Worm (Caenorhabditis elegans) whole organism, L4 larva: ENCODE measurements around the gene trap-2.

ENCODE experiments used
- R02D3.7 ChIP-seq: fragments of 150-350 bp; sonication (generic microtip); optimal IDR thresholded peaks from 3 replicates; lab custom pipeline; 2014; ENCODE audit warnings: missing biosample characterization, missing genetic modification characterization
- ama-1 ChIP-seq: fragments of 150-350 bp; optimal IDR thresholded peaks from 2 replicates; lab custom pipeline; 2014; ENCODE audit warnings: inconsistent platforms, mixed read lengths
- daf-19 ChIP-seq: fragments of 200-800 bp; sonication (Bioruptor generic); conservative IDR thresholded peaks from 2 replicates; pipeline ENCODE4 v1.3.6; 2022; ENCODE audit warnings: missing genetic modification characterization, missing compliant biosample characterization
- dpl-1 ChIP-seq: fragments of 150-350 bp; optimal IDR thresholded peaks from 2 replicates; lab custom pipeline; 2014; ENCODE audit warnings: missing biosample characterization, missing genetic modification reagents, missing genetic modification characterization
- egl-27 ChIP-seq: sonication (generic microtip); optimal IDR thresholded peaks from 3 replicates; lab custom pipeline; 2017; ENCODE audit warnings: missing biosample characterization, missing genetic modification reagents, missing genetic modification characterization
- lin-13 ChIP-seq: fragments of 150-350 bp; optimal IDR thresholded peaks from 2 replicates; lab custom pipeline; 2014; ENCODE audit warnings: missing biosample characterization, missing genetic modification reagents, missing genetic modification characterization
- lsy-2 ChIP-seq, 2 experiments: fragments of 150-350 bp in 1 of 2; sonication (generic microtip) in 1 of 2; optimal IDR thresholded peaks; 2 replicates each; lab custom pipeline; 2014 to 2017; ENCODE audit warnings: missing biosample characterization in 2 of 2, missing genetic modification characterization in 2 of 2
- madf-5 ChIP-seq, 2 experiments: fragments of 200-800 bp; sonication (Bioruptor generic); IDR thresholded peaks; 2 replicates each; pipeline ENCODE4 v1.3.6; 2022; ENCODE audit warnings: missing compliant biosample characterization in 2 of 2, missing genetic modification characterization in 2 of 2
- mep-1 ChIP-seq: fragments of 150-350 bp; sonication (generic microtip); optimal IDR thresholded peaks from 3 replicates; lab custom pipeline; 2014; ENCODE audit warnings: missing biosample characterization, missing genetic modification characterization
- snpc-4 ChIP-seq: fragments of 150-350 bp; optimal IDR thresholded peaks from 2 replicates; lab custom pipeline; 2014; ENCODE audit warnings: missing biosample characterization, missing genetic modification characterization
- unc-62 ChIP-seq, 3 experiments: fragments of 150-350 bp in 1 of 3; sonication (generic microtip); optimal IDR thresholded peaks in 2 of 3; peaks in 1 of 3; 1 replicate in 1 of 3; 2 replicates in 2 of 3; lab custom pipeline; 2014 to 2017; ENCODE audit warnings: missing biosample characterization in 3 of 3, missing genetic modification characterization in 3 of 3, missing genetic modification reagents in 3 of 3, missing genotype in 1 of 3
- zag-1 ChIP-seq: fragments of 150-350 bp; optimal IDR thresholded peaks from 2 replicates; lab custom pipeline; 2014; ENCODE audit warnings: missing biosample characterization, missing genetic modification characterization

ce11 chrX:785368-785767 lies 17.5 kb upstream of the trap-2 start:
- TF ChIP-seq snpc-4 (tag; lab: Kevin White, UChicago) (no peak), madf-5 (GFP tag; IDR thresholded peaks at IDR 0.05; lab: Robert Waterston, UW) (no peak), egl-27 (no peak), mep-1 (tag; lab: Kevin White, UChicago) (no peak), lsy-2 (tag; optimal IDR thresholded peaks at IDR 0.05; lab: Kevin White, UChicago) (no peak), daf-19 (GFP tag; lab: Robert Waterston, UW) (no peak), unc-62 (GFP tag; optimal IDR thresholded peaks at IDR 0.05 in 1 of 2; lab: Kevin White, UChicago) (peak in 1 of 2 experiments; percentile 75), unc-62 (tag; optimal IDR thresholded peaks at IDR 0.05; lab: Kevin White, UChicago) (no peak), zag-1 (tag; lab: Kevin White, UChicago) (no peak), lin-13 (no peak), dpl-1 (GFP tag; lab: Kevin White, UChicago) (no peak), R02D3.7 (tag; lab: Kevin White, UChicago) (no peak), ama-1 (lab: Kevin White, UChicago) (no peak)
